Worm (Caenorhabditis elegans): ENCODE data around the gene C05B5.2.

C05B5.2 gene

ce11 chrIII:9973765-9974164, 26.6 kb downstream of the C05B5.2 start, which contains the start of gene R10E12.2:
Gene R10E12.2, minus strand, starts transcription at chrIII:9973865.
- TF ChIP-seq nhr-90 (tag; optimal IDR thresholded peaks at IDR 0.05) (no peak), F23B12.7 (tag; optimal IDR thresholded peaks at IDR 0.05; ENCODE audit: insufficient read depth) (no peak), attf-6 (GFP tag; IDR thresholded peaks at IDR 0.05) (no peak), ceh-58 (GFP tag; IDR thresholded peaks at IDR 0.05) (no peak), athp-1 (tag; optimal IDR thresholded peaks at IDR 0.05) (no peak), aptf-2 (GFP tag; conservative IDR thresholded peaks at IDR 0.05) (no peak), C17E4.6 (GFP tag; IDR thresholded peaks at IDR 0.05) (no peak), bed-1 (GFP tag; IDR thresholded peaks at IDR 0.05) (no peak), Y79H2A.3 (GFP tag; conservative IDR thresholded peaks at IDR 0.05) (no peak), snpc-1.3 (tag; optimal IDR thresholded peaks at IDR 0.05; ENCODE audit: insufficient read depth) (no peak), unc-62 (GFP tag; optimal IDR thresholded peaks at IDR 0.05) (no peak), sptf-2 (GFP tag; optimal IDR thresholded peaks at IDR 0.05) (no peak), hlh-12 (tag; optimal IDR thresholded peaks at IDR 0.05) (no peak), akir-1 (GFP tag; optimal IDR thresholded peaks at IDR 0.05) (no peak), F33H1.4 (GFP tag; IDR thresholded peaks at IDR 0.05) (no peak), Y95B8A.8 (GFP tag; IDR thresholded peaks at IDR 0.05) (no peak), ceh-79 (tag; optimal IDR thresholded peaks at IDR 0.05) (no peak), ama-1 (optimal IDR thresholded peaks at IDR 0.05) (no peak), ama-1 (GFP tag; optimal IDR thresholded peaks at IDR 0.05) (no peak), F55B11.4 (tag; optimal IDR thresholded peaks at IDR 0.05; ENCODE audit: borderline replicate concordance, insufficient read depth) (no peak), T07F8.4 (tag; optimal IDR thresholded peaks at IDR 0.05) (no peak)

ce11 chrIII:9972192-9972811, 28.0 kb downstream of the C05B5.2 start:
- no peak for TF ChIP-seq madf-3 (GFP tag; IDR thresholded peaks at IDR 0.05)
- TF ChIP-seq lsl-1 (GFP tag; optimal IDR thresholded peaks at IDR 0.05), result no peak
- no peak for TF ChIP-seq snpc-4 (GFP tag; optimal IDR thresholded peaks at IDR 0.05)
- TF ChIP-seq snpc-4 (tag; optimal IDR thresholded peaks at IDR 0.05), result no peak
- no peak for TF ChIP-seq athp-1 (tag; optimal IDR thresholded peaks at IDR 0.05)
- no peak for TF ChIP-seq attf-3 (GFP tag; conservative IDR thresholded peaks at IDR 0.05)
- TF ChIP-seq egl-18 (GFP tag; IDR thresholded peaks at IDR 0.05), result no peak
- no peak for TF ChIP-seq ceh-91 (GFP tag; IDR thresholded peaks at IDR 0.05)
- no peak for TF ChIP-seq nhr-90 (tag; optimal IDR thresholded peaks at IDR 0.05)
- TF ChIP-seq snpc-1.1 (tag; optimal IDR thresholded peaks at IDR 0.05; ENCODE audit: insufficient read depth), result no peak
- TF ChIP-seq hlh-26 (GFP tag; conservative IDR thresholded peaks at IDR 0.05), result no peak
- no peak for TF ChIP-seq B0035.1 (tag; optimal IDR thresholded peaks at IDR 0.05)
- no peak for TF ChIP-seq F55B11.4 (tag; optimal IDR thresholded peaks at IDR 0.05; ENCODE audit: borderline replicate concordance, insufficient read depth)
- TF ChIP-seq F23B12.7 (tag; optimal IDR thresholded peaks at IDR 0.05; ENCODE audit: insufficient read depth), result no peak
- TF ChIP-seq tbx-9 (tag; optimal IDR thresholded peaks at IDR 0.05; ENCODE audit: borderline replicate concordance), result no peak
- no peak for TF ChIP-seq mes-4 (tag; optimal IDR thresholded peaks at IDR 0.05)
- TF ChIP-seq dpl-1 (GFP tag; optimal IDR thresholded peaks at IDR 0.05), result no peak

ce11 chrIII:9969371-9969770, 31.0 kb downstream of the C05B5.2 start:
- no peak for TF ChIP-seq ztf-25 (GFP tag; IDR thresholded peaks at IDR 0.05)
- TF ChIP-seq ztf-6 (GFP tag; IDR thresholded peaks at IDR 0.05), result no peak
- TF ChIP-seq attf-3 (GFP tag; conservative IDR thresholded peaks at IDR 0.05), result no peak
- TF ChIP-seq Y95B8A.8 (GFP tag; IDR thresholded peaks at IDR 0.05), result no peak
- TF ChIP-seq madf-6 (GFP tag; IDR thresholded peaks at IDR 0.05), result no peak
- TF ChIP-seq ceh-100 (GFP tag; IDR thresholded peaks at IDR 0.05), result no peak
- TF ChIP-seq sea-2 (GFP tag; IDR thresholded peaks at IDR 0.05), result no peak
- TF ChIP-seq egl-18 (GFP tag; IDR thresholded peaks at IDR 0.05), result no peak
- TF ChIP-seq F10E7.11 (tag; optimal IDR thresholded peaks at IDR 0.05), result no peak
- no peak for TF ChIP-seq C06A6.2 (GFP tag; conservative IDR thresholded peaks at IDR 0.05)
- no peak for TF ChIP-seq madf-3 (GFP tag; IDR thresholded peaks at IDR 0.05)
- no peak for TF ChIP-seq mcd-1 (GFP tag; IDR thresholded peaks at IDR 0.05)
- TF ChIP-seq lin-40 (tag; optimal IDR thresholded peaks at IDR 0.05), result no peak
- TF ChIP-seq lag-1 (GFP tag; IDR thresholded peaks at IDR 0.05), result no peak
- TF ChIP-seq lin-54 (GFP tag; optimal IDR thresholded peaks at IDR 0.05), result no peak
- no peak for TF ChIP-seq tlf-1 (GFP tag; optimal IDR thresholded peaks at IDR 0.05)
- no peak for TF ChIP-seq ceh-91 (GFP tag; IDR thresholded peaks at IDR 0.05)
- no peak for TF ChIP-seq cebp-2 (GFP tag; IDR thresholded peaks at IDR 0.05)

All from whole organism, young adult.